Fruit fly (Drosophila melanogaster) whole organism, embryonic: Measurements from ENCODE around the gene CG10431.
A peak's percentile ranks its signal among the peaks of the same experiment; 100 is the strongest.

Experiments used
- Abd-B ChIP-seq: fragments of 200-800 bp; sonication (Bioruptor generic); optimal IDR thresholded peaks from 2 replicates; lab custom pipeline; 2018; ENCODE audit warnings: missing biosample characterization, mild to moderate bottlenecking, missing genetic modification characterization, moderate library complexity
- CG11696 ChIP-seq: fragments of 200-800 bp; sonication (Bioruptor generic); IDR thresholded peaks from 2 replicates; pipeline ENCODE4 v1.3.6; 2022; ENCODE audit warnings: missing biosample characterization, missing genetic modification characterization
- H2.0 ChIP-seq: fragments of 200-800 bp; sonication (Bioruptor generic); IDR thresholded peaks from 2 replicates; pipeline ENCODE4 v1.3.6; 2022; ENCODE audit warnings: missing biosample characterization, missing genetic modification characterization
- bcd ChIP-seq: fragments of 200-800 bp; sonication (Bioruptor generic); optimal IDR thresholded peaks from 2 replicates; lab custom pipeline; 2017; ENCODE audit warnings: missing biosample characterization, mild to moderate bottlenecking, missing genetic modification characterization
- en ChIP-seq: fragments of 200-800 bp; sonication (Bioruptor generic); optimal IDR thresholded peaks from 2 replicates; lab custom pipeline; 2016; ENCODE audit warnings: missing biosample characterization, missing genetic modification characterization
- grn ChIP-seq: fragments of 200-800 bp; sonication (Bioruptor generic); optimal IDR thresholded peaks from 3 replicates; lab custom pipeline; 2017; ENCODE audit warnings: missing biosample characterization, missing genetic modification characterization
- gt ChIP-seq: fragments of 200-800 bp; sonication (Bioruptor generic); IDR thresholded peaks from 2 replicates; pipeline ENCODE4 v1.3.6; 2022; ENCODE audit warnings: missing biosample characterization, missing genetic modification characterization
- insv ChIP-seq, 2 experiments: fragments of 200-800 bp; sonication (Bioruptor generic); optimal IDR thresholded peaks; 3 replicates each; lab custom pipeline; 2016 to 2018; ENCODE audit warnings: missing biosample characterization in 2 of 2, missing genetic modification characterization in 2 of 2
- kay ChIP-seq: fragments of 200-800 bp; sonication (Bioruptor generic); optimal IDR thresholded peaks from 2 replicates; lab custom pipeline; 2016; ENCODE audit warnings: missing biosample characterization, missing genetic modification characterization
- sqz ChIP-seq: fragments of 200-800 bp; sonication (Bioruptor generic); optimal IDR thresholded peaks from 3 replicates; lab custom pipeline; 2018; ENCODE audit warnings: missing biosample characterization, mild to moderate bottlenecking, missing genetic modification characterization
- zf30C ChIP-seq: fragments of 200-800 bp; sonication (Bioruptor generic); optimal IDR thresholded peaks from 3 replicates; lab custom pipeline; 2018; ENCODE audit warnings: missing biosample characterization, mild to moderate bottlenecking, missing genetic modification characterization

DNA sequence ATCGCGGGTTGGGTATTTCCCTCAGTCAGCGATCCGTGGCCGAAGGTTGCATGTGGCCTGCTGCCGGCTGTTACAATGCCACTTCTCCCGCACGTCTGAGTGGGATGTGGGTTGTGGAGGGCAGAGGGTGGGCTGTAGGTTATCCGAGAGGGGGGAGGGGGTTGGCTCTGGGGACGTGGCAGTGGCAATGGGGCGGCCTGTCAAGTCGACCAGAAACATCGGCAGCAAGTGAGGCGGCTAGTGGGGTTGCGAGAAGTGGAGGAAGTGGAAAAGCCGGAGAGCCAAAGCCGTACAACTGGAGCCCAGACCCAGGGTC is 50.2 kb downstream of the CG10431 start:
- TF ChIP-seq grn (GFP tag; lab: Kevin White, UChicago) (no peak), CG11696 (GFP tag; lab: Robert Waterston, UW) (no peak), Abd-B (GFP tag; lab: Kevin White, UChicago) (no peak), kay (no peak), H2.0 (no peak), bcd (GFP tag; lab: Kevin White, UChicago) (peak; percentile 6), sqz (no peak), en (no peak), insv (GFP tag; optimal IDR thresholded peaks at IDR 0.05; lab: Kevin White, UChicago) (no peak), zf30C (no peak), gt (GFP tag; lab: Robert Waterston, UW) (no peak)
